Worm (Caenorhabditis elegans): ENCODE measurements around the gene trpp-3.

The trpp-3 gene

DNA sequence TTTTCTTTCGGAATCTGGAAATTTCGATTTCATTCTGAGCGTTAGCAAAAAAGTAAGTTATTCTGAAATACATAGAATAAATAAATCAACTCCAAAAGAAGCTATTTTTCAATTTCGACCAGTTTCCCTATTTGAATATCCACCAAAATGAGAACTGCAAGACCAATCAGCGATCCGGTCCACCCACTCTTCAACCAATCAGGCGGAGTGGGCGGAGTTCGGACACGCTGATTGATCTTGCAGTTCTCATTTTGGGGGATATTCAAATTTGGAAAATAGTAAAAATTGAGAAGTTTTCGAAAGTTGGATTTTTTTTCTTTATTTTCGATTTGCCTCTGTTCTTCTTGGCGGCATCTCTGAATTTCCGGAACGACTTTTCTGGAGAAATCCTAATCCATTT is 45.5 kb downstream of the trpp-3 start:
- TF ChIP-seq Y79H2A.3 (GFP tag; conservative IDR thresholded peaks at IDR 0.05) (no peak), lin-54 (GFP tag; optimal IDR thresholded peaks at IDR 0.05) (peak; percentile 28), ztf-22 (GFP tag; optimal IDR thresholded peaks at IDR 0.05) (no peak), chd-7 (tag; optimal IDR thresholded peaks at IDR 0.05) (no peak), efl-1 (GFP tag; optimal IDR thresholded peaks at IDR 0.05) (peak; percentile 50), nfyb-1 (GFP tag; IDR thresholded peaks at IDR 0.05) (peak; percentile 99), nhr-27 (tag; optimal IDR thresholded peaks at IDR 0.05) (no peak), nfya-2 (GFP tag; IDR thresholded peaks at IDR 0.05) (peak; percentile 98), mcd-1 (GFP tag; IDR thresholded peaks at IDR 0.05) (0 out of 2 replicates have a peak, but pooled peaks have one; percentile 12), let-607 (tag; optimal IDR thresholded peaks at IDR 0.05) (peak; percentile 73 to 95), ztf-26 (tag; optimal IDR thresholded peaks at IDR 0.05) (no peak), lin-35 (GFP tag; optimal IDR thresholded peaks at IDR 0.05) (peak in 1 of 3 experiments; percentile 26)

All from whole organism, young adult.